Fruit fly (Drosophila melanogaster) whole organism: ENCODE measurements around the gene CG34393.

Experiments
- CG8478 ChIP-seq: fragments of >200 bp; optimal IDR thresholded peaks from 2 replicates; lab custom pipeline; 2018; ENCODE audit warnings: inconsistent platforms
- Dll ChIP-seq: fragments of >200 bp; optimal IDR thresholded peaks from 2 replicates; lab custom pipeline; 2017
- EcR ChIP-seq, 2 experiments: fragments of >200 bp; optimal IDR thresholded peaks; 2 replicates each; lab custom pipeline; 2017; ENCODE audit warnings: missing biosample characterization in 2 of 2, missing genetic modification characterization in 2 of 2, missing genetic modification reagents in 2 of 2
- pan ChIP-seq: fragments of >200 bp; optimal IDR thresholded peaks from 2 replicates; lab custom pipeline; 2017
- psq ChIP-seq: fragments of >200 bp; optimal IDR thresholded peaks from 2 replicates; lab custom pipeline; 2017
- usp ChIP-seq: fragments of >200 bp; optimal IDR thresholded peaks from 2 replicates; lab custom pipeline; 2017; ENCODE audit warnings: missing biosample characterization, missing genetic modification characterization, mixed read lengths

The CG34393 gene

dm6 chr2L:3200396-3200795 lies at the start of gene CG34393:
Gene CG34393, minus strand, starts transcription at chr2L:3200496.
- no peak for TF ChIP-seq CG8478 (lab: Kevin White, UChicago)
- TF ChIP-seq Dll (lab: Kevin White, UChicago): no peak
- TF ChIP-seq usp (GFP tag; lab: Kevin White, UChicago): no peak
- TF ChIP-seq pan (lab: Kevin White, UChicago): no peak
- no peak for TF ChIP-seq psq (lab: Kevin White, UChicago)
- TF ChIP-seq EcR (GFP tag; optimal IDR thresholded peaks at IDR 0.05; lab: Kevin White, UChicago): no peak

- no peak for TF ChIP-seq Dll (lab: Kevin White, UChicago)
- TF ChIP-seq usp (GFP tag; lab: Kevin White, UChicago): no peak
- no peak for TF ChIP-seq EcR (GFP tag; optimal IDR thresholded peaks at IDR 0.05; lab: Kevin White, UChicago)
- TF ChIP-seq pan (lab: Kevin White, UChicago): no peak
- no peak for TF ChIP-seq CG8478 (lab: Kevin White, UChicago)
- TF ChIP-seq psq (lab: Kevin White, UChicago): no peak
Observed at dm6 chr2L:3246030-3246429, 45.7 kb upstream of the CG34393 start.

- no peak for TF ChIP-seq pan (lab: Kevin White, UChicago)
- no peak for TF ChIP-seq psq (lab: Kevin White, UChicago)
- TF ChIP-seq Dll (lab: Kevin White, UChicago): no peak
- no peak for TF ChIP-seq CG8478 (lab: Kevin White, UChicago)
- TF ChIP-seq usp (GFP tag; lab: Kevin White, UChicago): no peak
- no peak for TF ChIP-seq EcR (GFP tag; optimal IDR thresholded peaks at IDR 0.05; lab: Kevin White, UChicago)
Observed at dm6 chr2L:3231239-3231638, 30.9 kb upstream of the CG34393 start.

- no peak for TF ChIP-seq usp (GFP tag; lab: Kevin White, UChicago)
- no peak for TF ChIP-seq psq (lab: Kevin White, UChicago)
- no peak for TF ChIP-seq pan (lab: Kevin White, UChicago)
Observed at dm6 chr2L:3228694-3229093, 28.4 kb upstream of the CG34393 start.

dm6 chr2L:3199556-3199955 lies 740 bp downstream of the CG34393 start:
- TF ChIP-seq CG8478 (lab: Kevin White, UChicago) (no peak), EcR (GFP tag; optimal IDR thresholded peaks at IDR 0.05; lab: Kevin White, UChicago) (no peak), Dll (lab: Kevin White, UChicago) (no peak), psq (lab: Kevin White, UChicago) (no peak), usp (GFP tag; lab: Kevin White, UChicago) (no peak), pan (lab: Kevin White, UChicago) (no peak)

- TF ChIP-seq pan (lab: Kevin White, UChicago) (no peak), CG8478 (lab: Kevin White, UChicago) (no peak), Dll (lab: Kevin White, UChicago) (no peak), usp (GFP tag; lab: Kevin White, UChicago) (no peak), EcR (GFP tag; optimal IDR thresholded peaks at IDR 0.05; lab: Kevin White, UChicago) (no peak), psq (lab: Kevin White, UChicago) (no peak)
Observed at dm6 chr2L:3188875-3189274, 11.4 kb downstream of the CG34393 start.

dm6 chr2L:3183205-3183604 lies 17.1 kb downstream of the CG34393 start:
- no peak for TF ChIP-seq EcR (GFP tag; optimal IDR thresholded peaks at IDR 0.05; lab: Kevin White, UChicago)
- TF ChIP-seq CG8478 (lab: Kevin White, UChicago): no peak
- no peak for TF ChIP-seq Dll (lab: Kevin White, UChicago)
- TF ChIP-seq pan (lab: Kevin White, UChicago): no peak

dm6 chr2L:3179654-3180053 lies 20.6 kb downstream of the CG34393 start:
- TF ChIP-seq pan (lab: Kevin White, UChicago) (no peak), Dll (lab: Kevin White, UChicago) (no peak), psq (lab: Kevin White, UChicago) (no peak), usp (GFP tag; lab: Kevin White, UChicago) (no peak)

dm6 chr2L:3173740-3174139 lies 26.6 kb downstream of the CG34393 start, which contains the start of the genes CG31698 and CG15404:
Gene CG31698, minus strand, starts transcription at chr2L:3173840.
Gene CG15404, plus strand, starts transcription at chr2L:3173972.
- no peak for TF ChIP-seq usp (GFP tag; lab: Kevin White, UChicago)

- no peak for TF ChIP-seq psq (lab: Kevin White, UChicago)
Observed at dm6 chr2L:3172745-3173271, 27.5 kb downstream of the CG34393 start.

- no peak for TF ChIP-seq EcR (GFP tag; optimal IDR thresholded peaks at IDR 0.05; lab: Kevin White, UChicago)
- TF ChIP-seq pan (lab: Kevin White, UChicago): no peak
- TF ChIP-seq Dll (lab: Kevin White, UChicago): no peak
- TF ChIP-seq CG8478 (lab: Kevin White, UChicago): no peak
- no peak for TF ChIP-seq psq (lab: Kevin White, UChicago)
- no peak for TF ChIP-seq usp (GFP tag; lab: Kevin White, UChicago)
Observed at dm6 chr2L:3170949-3171579, 29.2 kb downstream of the CG34393 start, which contains the start of gene CG44002. Gene CG44002, minus strand, starts transcription at chr2L:3171092.

- no peak for TF ChIP-seq pan (lab: Kevin White, UChicago)
- no peak for TF ChIP-seq usp (GFP tag; lab: Kevin White, UChicago)
- no peak for TF ChIP-seq psq (lab: Kevin White, UChicago)
- no peak for TF ChIP-seq EcR (GFP tag; optimal IDR thresholded peaks at IDR 0.05; lab: Kevin White, UChicago)
- TF ChIP-seq CG8478 (lab: Kevin White, UChicago): no peak
- no peak for TF ChIP-seq Dll (lab: Kevin White, UChicago)
Observed at dm6 chr2L:3166710-3167109, 33.6 kb downstream of the CG34393 start.
